Fruit fly (Drosophila melanogaster) whole organism, embryonic: ENCODE measurements around the gene aph-1.

ENCODE experiments used
- Antp ChIP-seq: fragments of 200-800 bp; sonication (Bioruptor generic); optimal IDR thresholded peaks from 3 replicates; lab custom pipeline; 2016; ENCODE audit warnings: missing biosample characterization, missing genetic modification characterization
- Asciz ChIP-seq: fragments of 200-800 bp; sonication (Bioruptor generic); optimal IDR thresholded peaks from 2 replicates; lab custom pipeline; 2017; ENCODE audit warnings: missing biosample characterization, mild to moderate bottlenecking, missing genetic modification characterization, missing genetic modification reagents
- Atf6 ChIP-seq: fragments of 200-800 bp; sonication (Bioruptor generic); IDR thresholded peaks from 2 replicates; pipeline ENCODE4 v1.3.6; 2022; ENCODE audit warnings: missing biosample characterization, missing genetic modification characterization
- Blimp-1 ChIP-seq: fragments of 200-800 bp; sonication (Bioruptor generic); optimal IDR thresholded peaks from 3 replicates; lab custom pipeline; 2018; ENCODE audit warnings: missing biosample characterization, missing genetic modification characterization, mild to moderate bottlenecking, moderate library complexity, missing genetic modification reagents
- BtbVII ChIP-seq: fragments of 200-800 bp; sonication (Bioruptor generic); optimal IDR thresholded peaks from 3 replicates; lab custom pipeline; 2017; ENCODE audit warnings: missing biosample characterization, mild to moderate bottlenecking, missing genetic modification characterization
- CG11456 ChIP-seq: fragments of 200-800 bp; sonication (Bioruptor generic); IDR thresholded peaks from 3 replicates; pipeline ENCODE4 v1.3.6; 2022; ENCODE audit warnings: missing biosample characterization, missing genetic modification characterization
- CG12104 ChIP-seq: fragments of 200-800 bp; sonication (Bioruptor generic); optimal IDR thresholded peaks from 3 replicates; lab custom pipeline; 2016; ENCODE audit warnings: missing biosample characterization, missing genetic modification characterization
- CG1233 ChIP-seq: fragments of 200-800 bp; sonication (Bioruptor generic); optimal IDR thresholded peaks from 4 replicates; lab custom pipeline; 2018; ENCODE audit warnings: missing biosample characterization, mild to moderate bottlenecking, missing genetic modification characterization
- CG12769 ChIP-seq: fragments of 200-800 bp; sonication (Bioruptor generic); optimal IDR thresholded peaks from 2 replicates; lab custom pipeline; 2019; ENCODE audit warnings: missing biosample characterization, mild to moderate bottlenecking, missing genetic modification characterization, moderate library complexity
- CG13123 ChIP-seq: fragments of 200-800 bp; sonication (Bioruptor generic); optimal IDR thresholded peaks from 2 replicates; lab custom pipeline; 2016; ENCODE audit warnings: missing biosample characterization, missing genetic modification characterization
- CG17186 ChIP-seq: fragments of 200-800 bp; sonication (Bioruptor generic); optimal IDR thresholded peaks from 3 replicates; lab custom pipeline; 2017; ENCODE audit warnings: missing biosample characterization, missing genetic modification reagents, missing genetic modification characterization
- CG17328 ChIP-seq: fragments of 200-800 bp; sonication (Bioruptor generic); IDR thresholded peaks from 2 replicates; pipeline ENCODE4 v1.3.6; 2022; ENCODE audit warnings: missing biosample characterization, missing genetic modification characterization
- CG30403 ChIP-seq: fragments of 200-800 bp; sonication (Bioruptor generic); optimal IDR thresholded peaks from 3 replicates; lab custom pipeline; 2016; ENCODE audit warnings: missing biosample characterization, missing genetic modification characterization
- CG31224 ChIP-seq: fragments of 200-800 bp; sonication (Bioruptor generic); IDR thresholded peaks from 2 replicates; pipeline ENCODE4 v1.3.6; 2022; ENCODE audit warnings: missing biosample characterization, missing genetic modification characterization
- CG3847 ChIP-seq: fragments of 200-800 bp; sonication (Bioruptor generic); IDR thresholded peaks from 2 replicates; pipeline ENCODE4 v1.3.6; 2022; ENCODE audit warnings: missing biosample characterization, missing genetic modification characterization
- CG7357 ChIP-seq: fragments of 200-800 bp; sonication (Bioruptor generic); IDR thresholded peaks from 3 replicates; pipeline ENCODE4 v1.3.6; 2022; ENCODE audit warnings: missing biosample characterization, missing genetic modification characterization
- CG7839 ChIP-seq: fragments of 200-800 bp; sonication (Bioruptor generic); optimal IDR thresholded peaks from 3 replicates; lab custom pipeline; 2018; ENCODE audit warnings: missing biosample characterization, mild to moderate bottlenecking, missing genetic modification characterization, moderate library complexity
- CG9609 ChIP-seq: fragments of 200-800 bp; sonication (Bioruptor generic); optimal IDR thresholded peaks from 3 replicates; lab custom pipeline; 2016; ENCODE audit warnings: missing biosample characterization, missing genetic modification characterization
- Chrac-16 ChIP-seq: fragments of 200-800 bp; sonication (Bioruptor generic); optimal IDR thresholded peaks from 3 replicates; lab custom pipeline; 2016; ENCODE audit warnings: missing biosample characterization, missing genetic modification characterization
- CoRest ChIP-seq: fragments of 200-800 bp; sonication (Bioruptor generic); optimal IDR thresholded peaks from 3 replicates; lab custom pipeline; 2018; ENCODE audit warnings: missing biosample characterization, mild to moderate bottlenecking, missing genetic modification characterization, moderate library complexity
- D19A ChIP-seq: fragments of 200-800 bp; optimal IDR thresholded peaks from 3 replicates; lab custom pipeline; 2019; ENCODE audit warnings: missing biosample characterization, mild to moderate bottlenecking, missing genetic modification characterization, moderate library complexity
- Deaf1 ChIP-seq: fragments of 200-800 bp; optimal IDR thresholded peaks from 3 replicates; lab custom pipeline; 2019; ENCODE audit warnings: missing biosample characterization, mild to moderate bottlenecking, missing genetic modification characterization, moderate library complexity
- Doc2 ChIP-seq: fragments of 200-800 bp; sonication (Bioruptor generic); IDR thresholded peaks from 2 replicates; pipeline ENCODE4 v1.3.6; 2022; ENCODE audit warnings: missing biosample characterization, missing genetic modification characterization
- Fer3 ChIP-seq: fragments of 200-800 bp; sonication (Bioruptor generic); optimal IDR thresholded peaks from 2 replicates; lab custom pipeline; 2018; ENCODE audit warnings: missing biosample characterization, mild to moderate bottlenecking, missing genetic modification characterization, moderate library complexity
- Gug ChIP-seq: fragments of 200-800 bp; sonication (Bioruptor generic); IDR thresholded peaks from 4 replicates; pipeline ENCODE4 v1.3.6; 2022; ENCODE audit warnings: missing biosample characterization, missing genetic modification characterization
- Hmr ChIP-seq: fragments of 200-800 bp; sonication (Bioruptor generic); optimal IDR thresholded peaks from 3 replicates; lab custom pipeline; 2017; ENCODE audit warnings: mild to moderate bottlenecking, missing biosample characterization, missing genetic modification reagents, missing genetic modification characterization
- PHDP ChIP-seq: fragments of 200-800 bp; sonication (Bioruptor generic); optimal IDR thresholded peaks from 3 replicates; lab custom pipeline; 2018; ENCODE audit warnings: missing biosample characterization, mild to moderate bottlenecking, missing genetic modification characterization, moderate library complexity
- bab2 ChIP-seq: fragments of 200-800 bp; sonication (Bioruptor generic); optimal IDR thresholded peaks from 2 replicates; lab custom pipeline; 2016; ENCODE audit warnings: missing biosample characterization, missing genetic modification characterization
- bbx ChIP-seq: fragments of 200-800 bp; sonication (Bioruptor generic); IDR thresholded peaks from 2 replicates; pipeline ENCODE4 v1.3.6; 2022; ENCODE audit warnings: missing biosample characterization, missing genetic modification characterization; ENCODE audit not compliant: partially characterized antibody
- bcd ChIP-seq: fragments of 200-800 bp; sonication (Bioruptor generic); optimal IDR thresholded peaks from 2 replicates; lab custom pipeline; 2017; ENCODE audit warnings: missing biosample characterization, mild to moderate bottlenecking, missing genetic modification characterization
- caup ChIP-seq: fragments of 200-800 bp; sonication (Bioruptor generic); optimal IDR thresholded peaks from 3 replicates; lab custom pipeline; 2017; ENCODE audit warnings: missing biosample characterization, mild to moderate bottlenecking, missing genetic modification characterization, moderate library complexity; ENCODE audit not compliant: severe bottlenecking
- crc ChIP-seq: fragments of 200-800 bp; sonication (Bioruptor generic); optimal IDR thresholded peaks from 2 replicates; lab custom pipeline; 2016; ENCODE audit warnings: missing biosample characterization, missing genetic modification characterization
- eyg ChIP-seq: fragments of 200-800 bp; sonication (Bioruptor generic); optimal IDR thresholded peaks from 3 replicates; lab custom pipeline; 2016; ENCODE audit warnings: missing biosample characterization, missing genetic modification characterization
- fu2 ChIP-seq: fragments of 200-800 bp; sonication (Bioruptor generic); optimal IDR thresholded peaks from 2 replicates; lab custom pipeline; 2016; ENCODE audit warnings: missing biosample characterization, missing genetic modification characterization
- gce ChIP-seq: fragments of 200-800 bp; sonication (Bioruptor generic); IDR thresholded peaks from 3 replicates; pipeline ENCODE4 v1.3.6; 2022; ENCODE audit warnings: missing biosample characterization, missing genetic modification characterization
- grau ChIP-seq: fragments of 200-800 bp; optimal IDR thresholded peaks from 3 replicates; lab custom pipeline; 2019; ENCODE audit warnings: missing biosample characterization, mild to moderate bottlenecking, missing genetic modification characterization, moderate library complexity
- jumu ChIP-seq: fragments of 200-800 bp; sonication (Bioruptor generic); optimal IDR thresholded peaks from 3 replicates; lab custom pipeline; 2016; ENCODE audit warnings: missing biosample characterization, missing genetic modification characterization
- kay ChIP-seq: fragments of 200-800 bp; sonication (Bioruptor generic); optimal IDR thresholded peaks from 2 replicates; lab custom pipeline; 2016; ENCODE audit warnings: missing biosample characterization, missing genetic modification characterization
- maf-S ChIP-seq: fragments of 200-800 bp; sonication (Bioruptor generic); optimal IDR thresholded peaks from 2 replicates; lab custom pipeline; 2016; ENCODE audit warnings: missing biosample characterization, missing genetic modification characterization
- prd ChIP-seq, 3 experiments: fragments of >200 bp in 2 of 3; fragments of 200-800 bp in 1 of 3; sonication (Bioruptor generic) in 1 of 3; optimal IDR thresholded peaks in 2 of 3; IDR thresholded peaks in 1 of 3; 2 replicates in 2 of 3; 3 replicates in 1 of 3; pipeline versions ENCODE4 v1.3.6 to Lab custom; 2017 to 2022; ENCODE audit warnings: missing biosample characterization in 1 of 3, missing genetic modification characterization in 1 of 3
- ranshi ChIP-seq: fragments of 200-800 bp; sonication (Bioruptor generic); IDR thresholded peaks from 2 replicates; pipeline ENCODE4 v1.3.6; 2022; ENCODE audit warnings: missing biosample characterization, missing genetic modification characterization
- row ChIP-seq: fragments of 200-800 bp; sonication (Bioruptor generic); IDR thresholded peaks from 3 replicates; pipeline ENCODE4 v1.3.6; 2022; ENCODE audit warnings: missing biosample characterization, missing genetic modification characterization
- scrt ChIP-seq: fragments of 200-800 bp; sonication (Bioruptor generic); optimal IDR thresholded peaks from 2 replicates; lab custom pipeline; 2018; ENCODE audit warnings: missing biosample characterization, mild to moderate bottlenecking, missing genetic modification characterization, moderate library complexity
- slbo ChIP-seq: fragments of 200-800 bp; sonication (Bioruptor generic); IDR thresholded peaks from 2 replicates; pipeline ENCODE4 v1.3.6; 2022; ENCODE audit warnings: missing biosample characterization, missing genetic modification characterization
- slp2 ChIP-seq: fragments of 200-800 bp; sonication (Bioruptor generic); optimal IDR thresholded peaks from 2 replicates; lab custom pipeline; 2016; ENCODE audit warnings: missing biosample characterization, missing genetic modification characterization
- tap ChIP-seq: fragments of 200-800 bp; optimal IDR thresholded peaks from 3 replicates; lab custom pipeline; 2019; ENCODE audit warnings: missing biosample characterization, mild to moderate bottlenecking, missing genetic modification characterization, moderate library complexity
- tin ChIP-seq: fragments of 200-800 bp; sonication (Bioruptor generic); optimal IDR thresholded peaks from 3 replicates; lab custom pipeline; 2016; ENCODE audit warnings: missing biosample characterization, missing genetic modification characterization
- tup ChIP-seq: fragments of 200-800 bp; sonication (Bioruptor generic); optimal IDR thresholded peaks from 2 replicates; lab custom pipeline; 2016; ENCODE audit warnings: missing biosample characterization, mild to moderate bottlenecking, missing genetic modification characterization, moderate library complexity
- tx ChIP-seq: fragments of 200-800 bp; sonication (Bioruptor generic); optimal IDR thresholded peaks from 2 replicates; lab custom pipeline; 2016; ENCODE audit warnings: missing biosample characterization, missing genetic modification characterization
- wdn ChIP-seq: fragments of 200-800 bp; sonication (Bioruptor generic); IDR thresholded peaks from 2 replicates; pipeline ENCODE4 v1.3.6; 2022; ENCODE audit warnings: missing biosample characterization, missing genetic modification characterization

Gene aph-1

DNA sequence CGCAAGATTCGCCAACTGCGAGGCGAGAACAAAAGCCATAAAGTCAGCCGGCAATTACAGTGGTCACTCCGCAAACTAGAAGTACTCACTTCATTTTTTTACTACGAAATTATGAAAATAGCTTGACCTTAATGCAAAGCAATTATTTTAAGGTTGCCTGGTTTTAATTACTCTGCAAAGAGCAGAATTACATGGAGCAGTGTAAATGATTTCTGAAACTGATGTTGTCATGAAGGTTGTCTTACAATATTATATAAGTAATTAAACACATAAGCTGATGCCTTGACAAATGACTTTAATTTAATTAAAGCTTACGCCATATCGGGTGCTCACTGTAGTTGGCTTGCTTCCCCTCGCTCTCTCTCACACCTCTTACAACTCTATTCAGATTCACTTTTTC is 31.8 kb upstream of the aph-1 start (continued):
- TF ChIP-seq CoRest (tag; lab: Kevin White, UChicago) (peak; percentile 56), bab2 (peak; percentile 12), BtbVII (GFP tag; lab: Kevin White, UChicago) (peak; percentile 50), CG7357 (peak; percentile 30; the same call in 1 of the 3 replicates), slp2 (GFP tag; lab: Kevin White, UChicago) (peak; percentile 17), bcd (GFP tag; lab: Kevin White, UChicago) (peak; percentile 68), fu2 (peak; percentile 42), maf-S (peak; percentile 21), wdn (GFP tag; lab: Robert Waterston, UW) (peak; percentile 34; the same call in 1 of the 2 replicates), tin (GFP tag; lab: Kevin White, UChicago) (peak; percentile 28), CG30403 (GFP tag; lab: Kevin White, UChicago) (peak; percentile 58), Chrac-16 (peak; percentile 7), crc (peak; percentile 26), CG17328 (GFP tag; lab: Robert Waterston, UW) (peak; percentile 17; the same call in 1 of the 2 replicates), CG12769 (tag; lab: Kevin White, UChicago) (peak; percentile 50), Antp (GFP tag; lab: Kevin White, UChicago) (no peak), CG31224 (GFP tag; lab: Robert Waterston, UW) (peak; percentile 21; the same call in 1 of the 2 replicates), PHDP (peak; percentile 52), CG13123 (GFP tag; lab: Kevin White, UChicago) (no peak), ranshi (GFP tag; lab: Robert Waterston, UW) (peak; percentile 62; the same call in 1 of the 2 replicates), bbx (GFP tag; lab: Robert Waterston, UW) (no peak), eyg (GFP tag; lab: Kevin White, UChicago) (no peak), CG3847 (GFP tag; lab: Robert Waterston, UW) (0 out of 2 replicates have a peak, but pooled peaks have one; percentile 28), D19A (peak; percentile 17), Blimp-1 (GFP tag; lab: Kevin White, UChicago) (peak; percentile 55), CG9609 (GFP tag; lab: Kevin White, UChicago) (peak; percentile 23), Atf6 (peak; percentile 48; the same call in 1 of the 2 replicates), prd (optimal IDR thresholded peaks at IDR 0.05; lab: Kevin White, UChicago) (no peak), prd (GFP tag; IDR thresholded peaks at IDR 0.05; lab: Robert Waterston, UW) (peak; percentile 22; the same call in 1 of the 3 replicates), Asciz (GFP tag; lab: Kevin White, UChicago) (peak; percentile 2), Gug (GFP tag; lab: Robert Waterston, UW) (peak; percentile 4; the same call in 1 of the 4 replicates), Hmr (GFP tag; lab: Kevin White, UChicago) (peak; percentile 67), CG1233 (GFP tag; lab: Kevin White, UChicago) (peak; percentile 21), CG11456 (GFP tag; lab: Robert Waterston, UW) (no peak), Fer3 (tag; lab: Kevin White, UChicago) (peak; percentile 55), slbo (GFP tag; lab: Robert Waterston, UW) (peak; percentile 70), jumu (no peak), kay (GFP tag; lab: Kevin White, UChicago) (no peak), CG7839 (peak; percentile 68), scrt (GFP tag; lab: Kevin White, UChicago) (peak; percentile 54), CG17186 (GFP tag; lab: Kevin White, UChicago) (no peak), tup (GFP tag; lab: Kevin White, UChicago) (no peak), row (peak; percentile 68), Deaf1 (peak; percentile 5), Doc2 (no peak), CG12104 (peak; percentile 17), caup (GFP tag; lab: Kevin White, UChicago) (peak; percentile 4), tap (no peak), gce (GFP tag; lab: Robert Waterston, UW) (no peak), tx (peak; percentile 2), grau (peak; percentile 89)
